Worm (Caenorhabditis elegans): Measurements from ENCODE around the gene odr-10.

odr-10 gene

ce11 chrX:6904064-6904771 is 38.5 kb upstream of the odr-10 start, which contains the start of gene sid-5:
TSS of gene sid-5 (plus strand) at chrX:6904721.
- TF ChIP-seq nhr-129 (tag; optimal IDR thresholded peaks at IDR 0.05) (peak; percentile 7), nhr-10 (tag; optimal IDR thresholded peaks at IDR 0.05) (no peak), ZK546.5 (tag; optimal IDR thresholded peaks at IDR 0.05) (no peak), Y55F3AM.14 (GFP tag; optimal IDR thresholded peaks at IDR 0.05) (no peak), nhr-12 (tag; optimal IDR thresholded peaks at IDR 0.05) (no peak), egl-27 (tag; optimal IDR thresholded peaks at IDR 0.05) (no peak), C34F6.9 (tag; optimal IDR thresholded peaks at IDR 0.05) (no peak), unc-55 (GFP tag; optimal IDR thresholded peaks at IDR 0.05) (no peak), sma-9 (GFP tag; optimal IDR thresholded peaks at IDR 0.05) (no peak), sma-9 (tag; optimal IDR thresholded peaks at IDR 0.05) (no peak), R02D3.7 (tag; optimal IDR thresholded peaks at IDR 0.05) (no peak), nhr-6 (tag; optimal IDR thresholded peaks at IDR 0.05) (no peak), nhr-25 (tag; optimal IDR thresholded peaks at IDR 0.05) (peak; percentile 8)

- peak; percentile 37 to 41 for TF ChIP-seq lsy-2 (tag; optimal IDR thresholded peaks at IDR 0.05)
- no peak for TF ChIP-seq ztf-1 (GFP tag; conservative IDR thresholded peaks at IDR 0.05)
- TF ChIP-seq lin-13 (GFP tag; optimal IDR thresholded peaks at IDR 0.05): peak; percentile 36
- no peak for TF ChIP-seq mbf-1 (tag; optimal IDR thresholded peaks at IDR 0.05)
- peak; percentile 74 for TF ChIP-seq nhr-129 (tag; optimal IDR thresholded peaks at IDR 0.05)
- peak; percentile 11 for TF ChIP-seq C34F6.9 (tag; optimal IDR thresholded peaks at IDR 0.05)
- TF ChIP-seq unc-39 (tag; optimal IDR thresholded peaks at IDR 0.05): no peak
- TF ChIP-seq sma-9 (GFP tag; optimal IDR thresholded peaks at IDR 0.05): peak; percentile 46
- no peak for TF ChIP-seq sma-9 (tag; optimal IDR thresholded peaks at IDR 0.05)
- TF ChIP-seq mdl-1 (tag; optimal IDR thresholded peaks at IDR 0.05): peak; percentile 11 to 53
- no peak for TF ChIP-seq sem-4 (tag; optimal IDR thresholded peaks at IDR 0.05)
- no peak for TF ChIP-seq alr-1 (tag; optimal IDR thresholded peaks at IDR 0.05)
- peak; percentile 21 for TF ChIP-seq nhr-21 (tag; optimal IDR thresholded peaks at IDR 0.05)
- no peak for TF ChIP-seq gmeb-1 (tag; optimal IDR thresholded peaks at IDR 0.05)
- peak; percentile 55 for TF ChIP-seq F13H6.1 (tag; optimal IDR thresholded peaks at IDR 0.05)
- no peak for TF ChIP-seq nhr-237 (tag; optimal IDR thresholded peaks at IDR 0.05)
- peak; percentile 74 for TF ChIP-seq unc-55 (GFP tag; optimal IDR thresholded peaks at IDR 0.05)
- peak; percentile 53 for TF ChIP-seq crh-2 (tag; optimal IDR thresholded peaks at IDR 0.05)
- peak; percentile 7 for TF ChIP-seq nhr-25 (tag; optimal IDR thresholded peaks at IDR 0.05)
- peak; percentile 58 for TF ChIP-seq sma-3 (GFP tag; optimal IDR thresholded peaks at IDR 0.05)
- no peak for TF ChIP-seq lin-39 (tag; optimal IDR thresholded peaks at IDR 0.05)
- TF ChIP-seq fos-1 (tag; optimal IDR thresholded peaks at IDR 0.05): peak; percentile 25
These were observed 37.2 kb upstream of the odr-10 start for ce11 chrX:6902958-6903357.

DNA sequence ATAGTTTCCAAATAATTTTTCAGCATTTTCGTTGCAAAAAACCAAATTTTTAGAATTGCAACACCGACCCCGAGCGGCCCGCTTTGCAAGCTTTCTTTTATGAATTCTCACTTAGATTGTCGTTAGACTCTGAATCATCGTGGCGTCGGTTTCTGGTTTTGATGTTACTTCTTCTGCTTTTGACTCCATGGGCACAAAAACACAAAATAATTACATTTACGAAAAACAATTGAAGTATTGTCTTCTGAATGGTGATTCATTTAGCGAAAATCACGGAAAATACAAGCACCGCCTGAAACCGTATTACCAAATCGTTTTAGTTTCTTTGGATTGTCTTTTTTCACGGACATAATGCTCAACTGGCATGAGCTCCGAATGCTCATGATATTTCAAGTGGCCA is 35.3 kb upstream of the odr-10 start, which contains the start of gene pes-23:
TSS of gene pes-23 (plus strand) at position 301 of the 400 bp plus-strand sequence.
- TF ChIP-seq alr-1 (tag; optimal IDR thresholded peaks at IDR 0.05) (no peak), ztf-4 (tag; optimal IDR thresholded peaks at IDR 0.05) (no peak), zag-1 (tag; optimal IDR thresholded peaks at IDR 0.05) (no peak), sem-4 (tag; optimal IDR thresholded peaks at IDR 0.05) (no peak), ztf-1 (GFP tag; conservative IDR thresholded peaks at IDR 0.05) (no peak), unc-39 (tag; optimal IDR thresholded peaks at IDR 0.05) (no peak), Y55F3AM.14 (GFP tag; optimal IDR thresholded peaks at IDR 0.05) (no peak), nhr-21 (tag; optimal IDR thresholded peaks at IDR 0.05) (no peak), nhr-77 (tag; optimal IDR thresholded peaks at IDR 0.05) (no peak), nhr-23 (tag; optimal IDR thresholded peaks at IDR 0.05) (no peak)

ce11 chrX:6899848-6900247 is 34.1 kb upstream of the odr-10 start, which contains the start of gene F14B8.4:
TSS of gene F14B8.4 (minus strand) at chrX:6899948.
- TF ChIP-seq nhr-237 (tag; optimal IDR thresholded peaks at IDR 0.05) (no peak), egl-27 (tag; optimal IDR thresholded peaks at IDR 0.05) (no peak), aly-2 (tag; optimal IDR thresholded peaks at IDR 0.05) (no peak), unc-39 (tag; optimal IDR thresholded peaks at IDR 0.05) (no peak), sma-3 (GFP tag; optimal IDR thresholded peaks at IDR 0.05) (no peak), ztf-4 (tag; optimal IDR thresholded peaks at IDR 0.05) (no peak), C34F6.9 (tag; optimal IDR thresholded peaks at IDR 0.05) (no peak), gmeb-1 (tag; optimal IDR thresholded peaks at IDR 0.05) (no peak), mbf-1 (tag; optimal IDR thresholded peaks at IDR 0.05) (no peak)
